Worm (Caenorhabditis elegans) whole organism, L2 larva: ENCODE data around the gene srj-37.
A peak's percentile ranks its signal among the peaks of the same experiment; 100 is the strongest.

Experiments used
- Y55F3AM.14 ChIP-seq: fragments of 200-800 bp; sonication (Bioruptor generic); optimal IDR thresholded peaks from 2 replicates; lab custom pipeline; 2018; ENCODE audit warnings: mild to moderate bottlenecking, missing genetic modification characterization, missing compliant biosample characterization
- alr-1 ChIP-seq: fragments of 150-350 bp; optimal IDR thresholded peaks from 2 replicates; lab custom pipeline; 2014; ENCODE audit warnings: missing biosample characterization, missing genetic modification characterization
- ama-1 ChIP-seq: fragments of 150-350 bp; optimal IDR thresholded peaks from 2 replicates; lab custom pipeline; 2018; ENCODE audit warnings: inconsistent platforms
- blmp-1 ChIP-seq: sonication (generic microtip); optimal IDR thresholded peaks from 2 replicates; lab custom pipeline; 2017; ENCODE audit warnings: missing genetic modification characterization, mild to moderate bottlenecking, missing compliant biosample characterization, antibody characterized with exemption, moderate library complexity; ENCODE audit not compliant: insufficient read depth
- mdl-1 ChIP-seq, 2 experiments: fragments of 150-350 bp in 1 of 2; sonication (generic microtip) in 1 of 2; optimal IDR thresholded peaks; 2 replicates each; lab custom pipeline; 2017; ENCODE audit warnings: missing biosample characterization in 2 of 2, missing genetic modification characterization in 2 of 2
- nhr-11 ChIP-seq: fragments of 150-350 bp; optimal IDR thresholded peaks from 2 replicates; lab custom pipeline; 2014; ENCODE audit warnings: missing biosample characterization, missing genetic modification characterization
- nhr-23 ChIP-seq: fragments of 150-350 bp; optimal IDR thresholded peaks from 2 replicates; lab custom pipeline; 2014; ENCODE audit warnings: missing biosample characterization, missing genetic modification reagents, missing genetic modification characterization
- nhr-237 ChIP-seq: fragments of 150-350 bp; optimal IDR thresholded peaks from 2 replicates; lab custom pipeline; 2014; ENCODE audit warnings: missing biosample characterization, missing genetic modification characterization
- nhr-25 ChIP-seq: fragments of 150-350 bp; sonication (generic microtip); optimal IDR thresholded peaks from 3 replicates; lab custom pipeline; 2014; ENCODE audit warnings: missing biosample characterization, missing genetic modification characterization
- nhr-6 ChIP-seq: fragments of 150-350 bp; optimal IDR thresholded peaks from 2 replicates; lab custom pipeline; 2014; ENCODE audit warnings: missing biosample characterization, missing genetic modification characterization
- sem-4 ChIP-seq: fragments of 150-350 bp; optimal IDR thresholded peaks from 2 replicates; lab custom pipeline; 2014; ENCODE audit warnings: missing biosample characterization, missing genetic modification reagents, missing genetic modification characterization
- snpc-4 ChIP-seq: fragments of 150-350 bp; optimal IDR thresholded peaks from 2 replicates; lab custom pipeline; 2014; ENCODE audit warnings: missing biosample characterization, missing genetic modification characterization
- unc-62 ChIP-seq: fragments of 150-350 bp; optimal IDR thresholded peaks from 2 replicates; lab custom pipeline; 2014; ENCODE audit warnings: missing biosample characterization, missing genetic modification reagents, missing genetic modification characterization
- ztf-1 ChIP-seq: fragments of 200-800 bp; sonication (Bioruptor generic); conservative IDR thresholded peaks from 2 replicates; pipeline ENCODE4 v1.3.6; 2022; ENCODE audit warnings: missing genetic modification characterization, missing compliant biosample characterization

- TF ChIP-seq nhr-11: no peak
- no peak for TF ChIP-seq alr-1 (tag; lab: Kevin White, UChicago)
- TF ChIP-seq blmp-1 (tag; lab: Kevin White, UChicago): no peak
- TF ChIP-seq mdl-1 (tag; optimal IDR thresholded peaks at IDR 0.05; lab: Kevin White, UChicago): no peak
- TF ChIP-seq ama-1 (lab: Kevin White, UChicago): no peak
- no peak for TF ChIP-seq nhr-25
- TF ChIP-seq nhr-23 (tag; lab: Kevin White, UChicago): no peak
- no peak for TF ChIP-seq sem-4 (tag; lab: Kevin White, UChicago)
- TF ChIP-seq ztf-1 (GFP tag; lab: Robert Waterston, UW): no peak
- no peak for TF ChIP-seq Y55F3AM.14 (GFP tag; lab: Kevin White, UChicago)
- peak; percentile 38 for TF ChIP-seq snpc-4 (tag; lab: Kevin White, UChicago)
- no peak for TF ChIP-seq nhr-6 (tag; lab: Kevin White, UChicago)
- TF ChIP-seq unc-62: no peak
- TF ChIP-seq nhr-237 (tag; lab: Kevin White, UChicago): no peak
Measured at ce11 chrV:676090-676489, 37.7 kb downstream of the srj-37 start.
